Fruit fly (Drosophila melanogaster): ENCODE results near the gene Nhe1.
A peak's percentile ranks its signal among the peaks of the same experiment; 100 is the strongest.

The Nhe1 gene

DNA sequence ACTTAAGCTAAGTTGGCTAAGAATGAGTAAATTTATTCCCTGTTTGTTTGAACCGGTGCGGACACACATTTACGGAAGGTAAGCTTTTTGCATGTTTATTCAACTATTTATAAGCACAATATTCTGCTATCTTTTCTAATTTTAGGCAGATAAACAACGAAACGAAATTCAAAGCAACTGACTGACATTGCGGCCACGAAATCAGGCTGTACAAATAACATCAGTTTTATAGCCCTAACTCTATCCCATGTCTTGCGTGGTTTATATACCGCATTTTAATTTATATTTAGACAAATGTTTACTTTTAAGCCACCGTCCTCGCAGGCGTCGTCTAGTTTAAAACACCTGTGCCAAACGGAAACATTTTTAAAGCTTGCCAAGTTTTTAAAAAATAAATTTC is 21.4 kb downstream of the Nhe1 start (continued):
- TF ChIP-seq CG9876 (GFP tag; optimal IDR thresholded peaks at IDR 0.05) (no peak), CG17829 (tag; optimal IDR thresholded peaks at IDR 0.05) (no peak), croc (GFP tag; conservative IDR thresholded peaks at IDR 0.05) (no peak), CG7372 (GFP tag; IDR thresholded peaks at IDR 0.05) (no peak), pan (optimal IDR thresholded peaks at IDR 0.05) (no peak), pan (GFP tag; optimal IDR thresholded peaks at IDR 0.05 in 1 of 2, IDR thresholded peaks at IDR 0.05 in 1 of 2) (no peak), pfk (GFP tag; optimal IDR thresholded peaks at IDR 0.05) (no peak), CG14014 (GFP tag; IDR thresholded peaks at IDR 0.05) (peak; percentile 33; the same call in 1 of the 2 replicates), CG15269 (tag; optimal IDR thresholded peaks at IDR 0.05) (peak; percentile 22), B-H2 (GFP tag; optimal IDR thresholded peaks at IDR 0.05) (peak; percentile 36), Kr (GFP tag; optimal IDR thresholded peaks at IDR 0.05) (no peak), kni (GFP tag; optimal IDR thresholded peaks at IDR 0.05) (no peak), hkb (optimal IDR thresholded peaks at IDR 0.05) (no peak), hkb (GFP tag; IDR thresholded peaks at IDR 0.05) (no peak), CG4730 (GFP tag; IDR thresholded peaks at IDR 0.05) (no peak), Sox100B (GFP tag; optimal IDR thresholded peaks at IDR 0.05) (no peak), en (GFP tag; optimal IDR thresholded peaks at IDR 0.05) (no peak), Fer3 (tag; optimal IDR thresholded peaks at IDR 0.05) (peak; percentile 38), CG2199 (GFP tag; IDR thresholded peaks at IDR 0.05) (no peak), CG15011 (GFP tag; optimal IDR thresholded peaks at IDR 0.05) (peak; percentile 24), CG6272 (GFP tag; IDR thresholded peaks at IDR 0.05) (no peak), stwl (tag; optimal IDR thresholded peaks at IDR 0.05) (no peak), br (optimal IDR thresholded peaks at IDR 0.05) (no peak), CG7745 (tag; optimal IDR thresholded peaks at IDR 0.05) (no peak), CG2875 (GFP tag; optimal IDR thresholded peaks at IDR 0.05) (no peak), bcd (GFP tag; optimal IDR thresholded peaks at IDR 0.05) (no peak), CG10462 (GFP tag; optimal IDR thresholded peaks at IDR 0.05) (no peak), Stat92E (GFP tag; optimal IDR thresholded peaks at IDR 0.05) (no peak), CG17385 (GFP tag; optimal IDR thresholded peaks at IDR 0.05) (no peak), fd96Cb (tag; optimal IDR thresholded peaks at IDR 0.05) (no peak), ems (GFP tag; optimal IDR thresholded peaks at IDR 0.05) (no peak), Fer2 (tag; optimal IDR thresholded peaks at IDR 0.05) (peak; percentile 20), Atf-2 (GFP tag; optimal IDR thresholded peaks at IDR 0.05) (no peak), klu (GFP tag; IDR thresholded peaks at IDR 0.05) (no peak), mirr (GFP tag; optimal IDR thresholded peaks at IDR 0.05) (peak; percentile 31), wek (GFP tag; optimal IDR thresholded peaks at IDR 0.05) (no peak), NFAT (GFP tag; IDR thresholded peaks at IDR 0.05) (no peak), CG6683 (GFP tag; optimal IDR thresholded peaks at IDR 0.05) (no peak), CG8290 (GFP tag; optimal IDR thresholded peaks at IDR 0.05) (no peak), CG8290 (tag; optimal IDR thresholded peaks at IDR 0.05) (peak in 1 of 2 experiments; percentile 53), Med (GFP tag) (peak; percentile 76), CG11696 (GFP tag; IDR thresholded peaks at IDR 0.05) (no peak), crc (GFP tag; optimal IDR thresholded peaks at IDR 0.05) (no peak), sqz (GFP tag; optimal IDR thresholded peaks at IDR 0.05) (no peak)

DNA sequence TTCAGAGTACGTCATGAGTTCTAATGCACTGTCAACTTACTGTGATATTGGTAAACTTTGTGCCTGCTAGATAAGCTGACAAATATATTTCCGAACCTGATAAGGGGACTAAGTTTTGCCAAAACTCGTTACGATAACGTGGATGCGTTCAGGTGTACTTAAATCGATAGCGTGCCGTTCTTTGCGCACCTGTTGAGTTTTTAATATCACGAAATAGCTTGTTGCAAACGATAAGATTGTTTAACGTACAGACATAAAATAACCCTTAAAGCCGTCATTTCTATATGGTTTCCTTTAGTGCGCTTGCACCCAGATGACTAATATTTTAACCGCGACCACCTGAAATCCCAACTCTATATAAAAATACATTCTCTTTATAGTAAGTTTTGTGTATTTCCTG is 24.5 kb downstream of the Nhe1 start:
- TF ChIP-seq ftz-f1 (GFP tag; optimal IDR thresholded peaks at IDR 0.05) = no peak
- TF ChIP-seq hbn (GFP tag; IDR thresholded peaks at IDR 0.05; ENCODE audit: partially characterized antibody) = no peak
- TF ChIP-seq Hey (tag; optimal IDR thresholded peaks at IDR 0.05) = peak; percentile 32
- TF ChIP-seq GATAe (GFP tag; conservative IDR thresholded peaks at IDR 0.05) = peak; percentile 61; the same call in 1 of the 2 replicates
- peak; percentile 1 for TF ChIP-seq HmgZ (tag; optimal IDR thresholded peaks at IDR 0.05)
- peak; percentile 74; the same call in 2 of the 4 replicates for TF ChIP-seq chinmo (GFP tag; IDR thresholded peaks at IDR 0.05; ENCODE audit: partially characterized antibody)
- TF ChIP-seq kah (GFP tag; optimal IDR thresholded peaks at IDR 0.05) = peak; percentile 51
- peak; percentile 64 for TF ChIP-seq CG34376 (GFP tag; optimal IDR thresholded peaks at IDR 0.05)
- peak; percentile 37 for TF ChIP-seq sug (tag; optimal IDR thresholded peaks at IDR 0.05)
- TF ChIP-seq hkb (optimal IDR thresholded peaks at IDR 0.05) = no peak
- TF ChIP-seq hkb (GFP tag; IDR thresholded peaks at IDR 0.05) = 0 out of 2 replicates have a peak, but pooled peaks have one; percentile 12
- TF ChIP-seq sd (tag; optimal IDR thresholded peaks at IDR 0.05) = peak; percentile 54
- TF ChIP-seq CG7271 (tag; optimal IDR thresholded peaks at IDR 0.05) = no peak

Measured in whole organism, embryonic.